Worm (Caenorhabditis elegans) whole organism, L3 larva: ENCODE measurements around the gene glna-2.

ENCODE experiments used
- R02D3.7 ChIP-seq: fragments of 150-350 bp; optimal IDR thresholded peaks from 2 replicates; lab custom pipeline; 2014; ENCODE audit warnings: missing biosample characterization, missing genetic modification characterization
- aly-2 ChIP-seq: fragments of 150-350 bp; optimal IDR thresholded peaks from 2 replicates; lab custom pipeline; 2014; ENCODE audit warnings: missing biosample characterization, missing genetic modification characterization
- ceh-16 ChIP-seq: sonication (generic microtip); optimal IDR thresholded peaks from 2 replicates; lab custom pipeline; 2017; ENCODE audit warnings: missing biosample characterization, missing genetic modification characterization
- ceh-82 ChIP-seq: fragments of 150-350 bp; optimal IDR thresholded peaks from 2 replicates; lab custom pipeline; 2014; ENCODE audit warnings: missing biosample characterization, missing genetic modification characterization
- daf-12 ChIP-seq: fragments of 150-350 bp; optimal IDR thresholded peaks from 2 replicates; lab custom pipeline; 2014; ENCODE audit warnings: missing biosample characterization, missing genetic modification reagents, missing genetic modification characterization
- egl-27 ChIP-seq: sonication (generic microtip); optimal IDR thresholded peaks from 4 replicates; lab custom pipeline; 2017; ENCODE audit warnings: missing biosample characterization, missing genetic modification reagents, missing genetic modification characterization
- egl-5 ChIP-seq: fragments of 150-350 bp; optimal IDR thresholded peaks from 2 replicates; lab custom pipeline; 2017; ENCODE audit warnings: missing biosample characterization, missing genetic modification reagents, missing genetic modification characterization, inconsistent platforms
- elt-1 ChIP-seq: fragments of 150-350 bp; optimal IDR thresholded peaks from 2 replicates; lab custom pipeline; 2014; ENCODE audit warnings: missing biosample characterization, missing genetic modification characterization
- elt-2 ChIP-seq: sonication (generic microtip); optimal IDR thresholded peaks from 2 replicates; lab custom pipeline; 2016; ENCODE audit warnings: missing genetic modification reagents, mild to moderate bottlenecking, missing genetic modification characterization, missing compliant biosample characterization
- eor-1 ChIP-seq, 2 experiments: fragments of 150-350 bp; optimal IDR thresholded peaks; 2 replicates each; lab custom pipeline; 2014 to 2018; ENCODE audit warnings: missing biosample characterization in 2 of 2, missing genetic modification characterization in 2 of 2
- fkh-10 ChIP-seq: sonication (generic microtip); optimal IDR thresholded peaks from 2 replicates; lab custom pipeline; 2017; ENCODE audit warnings: missing biosample characterization, missing genetic modification reagents, missing genetic modification characterization
- fkh-2 ChIP-seq: fragments of 150-350 bp; optimal IDR thresholded peaks from 2 replicates; lab custom pipeline; 2014; ENCODE audit warnings: missing biosample characterization, missing genetic modification reagents, missing genetic modification characterization
- fos-1 ChIP-seq: fragments of 150-350 bp; optimal IDR thresholded peaks from 2 replicates; lab custom pipeline; 2014; ENCODE audit warnings: missing biosample characterization, missing genetic modification characterization
- lin-15B ChIP-seq: fragments of 150-350 bp; optimal IDR thresholded peaks from 2 replicates; lab custom pipeline; 2014; ENCODE audit warnings: missing biosample characterization, missing genetic modification characterization
- lsy-12 ChIP-seq: sonication (generic microtip); optimal IDR thresholded peaks from 2 replicates; lab custom pipeline; 2016; ENCODE audit warnings: mild to moderate bottlenecking, missing genetic modification characterization, missing compliant biosample characterization
- mml-1 ChIP-seq: fragments of 150-350 bp; sonication (generic microtip); optimal IDR thresholded peaks from 3 replicates; lab custom pipeline; 2014; ENCODE audit warnings: missing biosample characterization, missing genetic modification characterization
- nfya-1 ChIP-seq: sonication (generic microtip); optimal IDR thresholded peaks from 2 replicates; lab custom pipeline; 2017; ENCODE audit warnings: missing genetic modification characterization, mild to moderate bottlenecking, missing compliant biosample characterization, antibody characterized with exemption, moderate library complexity; ENCODE audit not compliant: insufficient read depth
- nhr-11 ChIP-seq: fragments of 150-350 bp; optimal IDR thresholded peaks from 2 replicates; lab custom pipeline; 2014; ENCODE audit warnings: missing biosample characterization, missing genetic modification characterization
- nhr-12 ChIP-seq: fragments of 150-350 bp; optimal IDR thresholded peaks from 2 replicates; lab custom pipeline; 2014; ENCODE audit warnings: missing biosample characterization, missing genetic modification characterization
- nhr-237 ChIP-seq: fragments of 150-350 bp; optimal IDR thresholded peaks from 2 replicates; lab custom pipeline; 2014; ENCODE audit warnings: missing biosample characterization, missing genetic modification characterization
- nhr-25 ChIP-seq: sonication (generic microtip); optimal IDR thresholded peaks from 2 replicates; lab custom pipeline; 2017; ENCODE audit warnings: missing biosample characterization, missing genetic modification characterization
- nhr-28 ChIP-seq: fragments of 150-350 bp; optimal IDR thresholded peaks from 2 replicates; lab custom pipeline; 2014; ENCODE audit warnings: missing biosample characterization, missing genetic modification characterization
- nhr-43 ChIP-seq: sonication (generic microtip); optimal IDR thresholded peaks from 2 replicates; lab custom pipeline; 2016; ENCODE audit warnings: mild to moderate bottlenecking, missing genetic modification characterization, missing compliant biosample characterization; ENCODE audit not compliant: poor library complexity, severe bottlenecking
- nhr-76 ChIP-seq: fragments of 150-350 bp; sonication (generic microtip); optimal IDR thresholded peaks from 5 replicates; lab custom pipeline; 2014; ENCODE audit warnings: missing biosample characterization, missing genetic modification characterization
- pha-4 ChIP-seq: fragments of 150-350 bp; optimal IDR thresholded peaks from 2 replicates; lab custom pipeline; 2014; ENCODE audit warnings: missing biosample characterization, missing genetic modification reagents, missing genetic modification characterization
- pqm-1 ChIP-seq: fragments of 150-350 bp; optimal IDR thresholded peaks from 2 replicates; lab custom pipeline; 2017; ENCODE audit warnings: missing biosample characterization, missing genetic modification characterization, inconsistent platforms
- sea-2 ChIP-seq: fragments of 150-350 bp; sonication (generic microtip); optimal IDR thresholded peaks from 4 replicates; lab custom pipeline; 2014; ENCODE audit warnings: missing biosample characterization, missing genetic modification reagents, missing genetic modification characterization
- skn-1 ChIP-seq: fragments of 150-350 bp; optimal IDR thresholded peaks from 2 replicates; lab custom pipeline; 2014; ENCODE audit warnings: missing biosample characterization, missing genetic modification characterization
- tbx-2 ChIP-seq: sonication (generic microtip); optimal IDR thresholded peaks from 2 replicates; lab custom pipeline; 2016; ENCODE audit warnings: mild to moderate bottlenecking, missing genetic modification characterization, missing compliant biosample characterization
- zag-1 ChIP-seq: fragments of 150-350 bp; optimal IDR thresholded peaks from 2 replicates; lab custom pipeline; 2014; ENCODE audit warnings: missing biosample characterization, missing genetic modification characterization
- ztf-11 ChIP-seq: fragments of 150-350 bp; optimal IDR thresholded peaks from 2 replicates; lab custom pipeline; 2014; ENCODE audit warnings: missing biosample characterization, missing genetic modification characterization
- ztf-4 ChIP-seq: fragments of 150-350 bp; optimal IDR thresholded peaks from 2 replicates; lab custom pipeline; 2014; ENCODE audit warnings: missing biosample characterization, missing genetic modification characterization

The glna-2 gene

ce11 chrII:7990192-7990591, 18.2 kb upstream of the glna-2 start:
- peak; percentile 69 for TF ChIP-seq fkh-10 (GFP tag; lab: Kevin White, UChicago)
- no peak for TF ChIP-seq nhr-237 (tag; lab: Kevin White, UChicago)
- no peak for TF ChIP-seq daf-12 (tag; lab: Kevin White, UChicago)
- no peak for TF ChIP-seq tbx-2 (tag; lab: Kevin White, UChicago)
- no peak for TF ChIP-seq nhr-28 (tag; lab: Kevin White, UChicago)
- TF ChIP-seq ceh-82: no peak
- no peak for TF ChIP-seq egl-27 (tag; lab: Kevin White, UChicago)

- TF ChIP-seq lsy-12 (tag; lab: Kevin White, UChicago) (no peak), nfya-1 (tag; lab: Kevin White, UChicago) (no peak), R02D3.7 (tag; lab: Kevin White, UChicago) (no peak), skn-1 (tag; lab: Kevin White, UChicago) (no peak), pqm-1 (tag; lab: Kevin White, UChicago) (no peak)
These were observed 17.2 kb upstream of the glna-2 start for ce11 chrII:7991279-7991678.

- TF ChIP-seq nhr-25: no peak
- TF ChIP-seq pha-4 (tag; lab: Kevin White, UChicago): peak; percentile 13
- peak; percentile 75 for TF ChIP-seq pqm-1 (tag; lab: Kevin White, UChicago)
- peak; percentile 86 for TF ChIP-seq elt-2 (tag; lab: Kevin White, UChicago)
- TF ChIP-seq, all 47 proteins: peak for 3
These were observed 7.0 kb upstream of the glna-2 start for ce11 chrII:8001428-8001827.

ce11 chrII:8004157-8004556, 4.3 kb upstream of the glna-2 start, which contains the start of gene pgp-11:
Gene pgp-11 (minus strand): TSS chrII:8004257.
- TF ChIP-seq skn-1 (tag; lab: Kevin White, UChicago) (no peak), zag-1 (tag; lab: Kevin White, UChicago) (no peak), ceh-82 (no peak), aly-2 (tag; lab: Kevin White, UChicago) (no peak), sea-2 (no peak), ceh-16 (no peak), egl-5 (tag; lab: Kevin White, UChicago) (no peak), fos-1 (tag; lab: Kevin White, UChicago) (no peak), nhr-11 (tag; lab: Kevin White, UChicago) (no peak), mml-1 (tag; lab: Kevin White, UChicago) (no peak), daf-12 (tag; lab: Kevin White, UChicago) (no peak), eor-1 (tag; optimal IDR thresholded peaks at IDR 0.05; lab: Kevin White, UChicago) (no peak)
- TF ChIP-seq, all 47 proteins: peak for 0

ce11 chrII:8004752-8005151, 3.7 kb upstream of the glna-2 start:
- TF ChIP-seq fkh-10 (GFP tag; lab: Kevin White, UChicago) (no peak), elt-2 (tag; lab: Kevin White, UChicago) (peak; percentile 27), ztf-4 (tag; lab: Kevin White, UChicago) (no peak), pqm-1 (tag; lab: Kevin White, UChicago) (peak; percentile 70)
- TF ChIP-seq, all 47 proteins: peak for 2

ce11 chrII:8006962-8007361, 1.5 kb upstream of the glna-2 start:
- TF ChIP-seq mml-1 (tag; lab: Kevin White, UChicago) (no peak), aly-2 (tag; lab: Kevin White, UChicago) (no peak), pqm-1 (tag; lab: Kevin White, UChicago) (peak; percentile 67), ceh-16 (no peak), ztf-11 (no peak), tbx-2 (tag; lab: Kevin White, UChicago) (no peak), R02D3.7 (tag; lab: Kevin White, UChicago) (no peak), nhr-76 (no peak), lin-15B (tag; lab: Kevin White, UChicago) (no peak), elt-2 (tag; lab: Kevin White, UChicago) (peak; percentile 3), nhr-11 (tag; lab: Kevin White, UChicago) (no peak), nhr-25 (no peak), elt-1 (no peak), nhr-12 (no peak), nhr-43 (tag; lab: Kevin White, UChicago) (no peak), pha-4 (tag; lab: Kevin White, UChicago) (no peak), fkh-2 (tag; lab: Kevin White, UChicago) (no peak), nhr-237 (tag; lab: Kevin White, UChicago) (no peak)
